Fruit fly (Drosophila melanogaster): ENCODE data around the gene Ahcy.

Gene Ahcy

dm6 chrX:15453121-15453520 lies 3.1 kb downstream of the Ahcy start, which contains the start of gene CG11655 (continued):
- TF ChIP-seq Dip2 (GFP tag; IDR thresholded peaks at IDR 0.05) = no peak
- TF ChIP-seq CG1024 (GFP tag; IDR thresholded peaks at IDR 0.05) = no peak
- peak; percentile 46 for TF ChIP-seq CG2712 (tag; optimal IDR thresholded peaks at IDR 0.05)
- peak; percentile 24 for TF ChIP-seq Med (GFP tag)
- peak; percentile 19 for TF ChIP-seq CG8924 (tag; optimal IDR thresholded peaks at IDR 0.05)
- no peak for TF ChIP-seq CG12744 (GFP tag; optimal IDR thresholded peaks at IDR 0.05)
- no peak for TF ChIP-seq tll (GFP tag; optimal IDR thresholded peaks at IDR 0.05)
- TF ChIP-seq HLH3B (GFP tag; IDR thresholded peaks at IDR 0.05) = 0 out of 2 replicates have a peak, but pooled peaks have one; percentile 13
- TF ChIP-seq CG16779 (GFP tag; IDR thresholded peaks at IDR 0.05) = no peak
- no peak for TF ChIP-seq CG7839 (tag; optimal IDR thresholded peaks at IDR 0.05)
- TF ChIP-seq ara (GFP tag; IDR thresholded peaks at IDR 0.05) = peak; percentile 47; the same call in 1 of the 2 replicates
- TF ChIP-seq stwl (tag; optimal IDR thresholded peaks at IDR 0.05) = no peak
- no peak for TF ChIP-seq Hsf (GFP tag; optimal IDR thresholded peaks at IDR 0.05)
- peak; percentile 25 for TF ChIP-seq az2 (GFP tag; optimal IDR thresholded peaks at IDR 0.05)
- no peak for TF ChIP-seq CG7786 (GFP tag; optimal IDR thresholded peaks at IDR 0.05)
- TF ChIP-seq CG32532 (GFP tag; IDR thresholded peaks at IDR 0.05) = 0 out of 2 replicates have a peak, but pooled peaks have one; percentile 16
- TF ChIP-seq klu (GFP tag; IDR thresholded peaks at IDR 0.05) = no peak
- TF ChIP-seq ranshi (GFP tag; IDR thresholded peaks at IDR 0.05) = 0 out of 2 replicates have a peak, but pooled peaks have one; percentile 36
- TF ChIP-seq CG17568 (GFP tag; optimal IDR thresholded peaks at IDR 0.05) = no peak
- TF ChIP-seq CG11560 (tag; IDR thresholded peaks at IDR 0.05) = no peak
- no peak for TF ChIP-seq pros (GFP tag; optimal IDR thresholded peaks at IDR 0.05)
- TF ChIP-seq knrl (GFP tag; IDR thresholded peaks at IDR 0.05; ENCODE audit: partially characterized antibody) = no peak
- TF ChIP-seq Aef1 (GFP tag; IDR thresholded peaks at IDR 0.05) = 0 out of 3 replicates have a peak, but pooled peaks have one; percentile 23
- TF ChIP-seq luna (GFP tag; optimal IDR thresholded peaks at IDR 0.05) = no peak
- no peak for TF ChIP-seq fd64A (GFP tag; optimal IDR thresholded peaks at IDR 0.05)
- peak; percentile 38 for TF ChIP-seq CG1233 (GFP tag; optimal IDR thresholded peaks at IDR 0.05)
- no peak for TF ChIP-seq stc (GFP tag; IDR thresholded peaks at IDR 0.05)
- no peak; the same call in 1 of the 2 replicates for TF ChIP-seq CG10366 (GFP tag; IDR thresholded peaks at IDR 0.05)
- TF ChIP-seq crc (GFP tag; optimal IDR thresholded peaks at IDR 0.05) = no peak
- peak; percentile 41; the same call in 1 of the 3 replicates for TF ChIP-seq dysf (GFP tag; IDR thresholded peaks at IDR 0.05)
- TF ChIP-seq TFAM (GFP tag; optimal IDR thresholded peaks at IDR 0.05) = no peak
- no peak for TF ChIP-seq CG8359 (GFP tag; optimal IDR thresholded peaks at IDR 0.05; ENCODE audit: borderline replicate concordance)
- TF ChIP-seq ttk (GFP tag; IDR thresholded peaks at IDR 0.05) = no peak
- peak; percentile 80 for TF ChIP-seq zen (tag; optimal IDR thresholded peaks at IDR 0.05)
- no peak for TF ChIP-seq CG32772 (GFP tag; IDR thresholded peaks at IDR 0.05)
- no peak for TF ChIP-seq abd-A (tag; optimal IDR thresholded peaks at IDR 0.05)
- TF ChIP-seq Fer2 (tag; optimal IDR thresholded peaks at IDR 0.05) = no peak
- TF ChIP-seq HmgZ (tag; optimal IDR thresholded peaks at IDR 0.05) = no peak
- TF ChIP-seq gt (GFP tag; IDR thresholded peaks at IDR 0.05) = no peak
- TF ChIP-seq B-H2 (GFP tag; optimal IDR thresholded peaks at IDR 0.05) = no peak
- no peak for TF ChIP-seq wor (GFP tag; IDR thresholded peaks at IDR 0.05)
- TF ChIP-seq dmrt99B (tag; optimal IDR thresholded peaks at IDR 0.05) = no peak
- TF ChIP-seq NK7.1 (GFP tag; optimal IDR thresholded peaks at IDR 0.05) = no peak
- TF ChIP-seq Six4 (GFP tag; optimal IDR thresholded peaks at IDR 0.05) = no peak
- no peak for TF ChIP-seq eve (GFP tag; optimal IDR thresholded peaks at IDR 0.05)
- TF ChIP-seq disco-r (GFP tag; optimal IDR thresholded peaks at IDR 0.05) = no peak
- peak; percentile 4 for TF ChIP-seq Hr3 (GFP tag; optimal IDR thresholded peaks at IDR 0.05)
- TF ChIP-seq tio (GFP tag; optimal IDR thresholded peaks at IDR 0.05) = no peak
- no peak for TF ChIP-seq jumu (GFP tag; optimal IDR thresholded peaks at IDR 0.05)
- TF ChIP-seq slbo (GFP tag; IDR thresholded peaks at IDR 0.05) = peak; percentile 64
- no peak for TF ChIP-seq pfk (GFP tag; optimal IDR thresholded peaks at IDR 0.05)
- no peak for TF ChIP-seq CG7372 (GFP tag; IDR thresholded peaks at IDR 0.05)
